Worm (Caenorhabditis elegans) whole organism, L4 larva: ENCODE measurements around the gene ttx-3.

Source experiments
- F26F4.8 ChIP-seq: fragments of 200-800 bp; sonication (Bioruptor generic); conservative IDR thresholded peaks from 2 replicates; pipeline ENCODE4 v1.3.6; 2022; ENCODE audit warnings: missing genetic modification characterization, missing compliant biosample characterization
- F44E2.7 ChIP-seq: fragments of 200-800 bp; sonication (Bioruptor generic); IDR thresholded peaks from 2 replicates; pipeline ENCODE4 v2.1.2; 2022; ENCODE audit warnings: missing genetic modification characterization, missing compliant biosample characterization
- R02D3.7 ChIP-seq: fragments of 150-350 bp; sonication (generic microtip); optimal IDR thresholded peaks from 3 replicates; lab custom pipeline; 2014; ENCODE audit warnings: missing biosample characterization, missing genetic modification characterization
- T20F7.1 ChIP-seq: fragments of 200-800 bp; sonication (Bioruptor generic); optimal IDR thresholded peaks from 2 replicates; lab custom pipeline; 2018; ENCODE audit warnings: mild to moderate bottlenecking, missing genetic modification characterization, missing compliant biosample characterization
- Y105C5A.15 ChIP-seq: fragments of 200-800 bp; sonication (Bioruptor generic); IDR thresholded peaks from 2 replicates; pipeline ENCODE4 v1.3.6; 2022; ENCODE audit warnings: missing genetic modification characterization, missing compliant biosample characterization
- Y48G9A.11 ChIP-seq: fragments of 200-800 bp; sonication (Bioruptor generic); IDR thresholded peaks from 2 replicates; pipeline ENCODE4 v1.3.6; 2022; ENCODE audit warnings: missing genetic modification reagents, missing genetic modification characterization, missing compliant biosample characterization
- Y75B8A.6 ChIP-seq: fragments of 200-800 bp; sonication (Bioruptor generic); IDR thresholded peaks from 2 replicates; pipeline ENCODE4 v1.3.6; 2022; ENCODE audit warnings: missing genetic modification reagents, missing genetic modification characterization, missing compliant biosample characterization
- ZK337.2 ChIP-seq: fragments of 200-800 bp; sonication (Bioruptor generic); IDR thresholded peaks from 2 replicates; pipeline ENCODE4 v1.3.6; 2022; ENCODE audit warnings: missing genetic modification reagents, missing genetic modification characterization, missing compliant biosample characterization
- aha-1 ChIP-seq: fragments of 150-350 bp; peaks from one replicate; lab custom pipeline; 2014; ENCODE audit warnings: missing biosample characterization, missing genetic modification characterization
- aly-2 ChIP-seq: sonication (generic microtip); optimal IDR thresholded peaks from 2 replicates; lab custom pipeline; 2018; ENCODE audit warnings: missing biosample characterization, missing genetic modification characterization
- ceh-82 ChIP-seq: sonication (generic microtip); optimal IDR thresholded peaks from 2 replicates; lab custom pipeline; 2017; ENCODE audit warnings: missing biosample characterization, missing genetic modification characterization
- daf-16 ChIP-seq, 3 experiments: sonication (generic microtip); optimal IDR thresholded peaks; 2 replicates each; lab custom pipeline; 2016 to 2017; ENCODE audit warnings: missing genetic modification characterization in 3 of 3, missing genetic modification reagents in 3 of 3, mild to moderate bottlenecking in 2 of 3, missing compliant biosample characterization in 2 of 3, missing biosample characterization in 1 of 3, moderate library complexity in 1 of 3
- dmd-8 ChIP-seq: fragments of 200-800 bp; sonication (Bioruptor generic); IDR thresholded peaks from 2 replicates; pipeline ENCODE4 v1.3.6; 2022; ENCODE audit warnings: missing genetic modification characterization, missing compliant biosample characterization
- dmd-9 ChIP-seq: fragments of 200-800 bp; sonication (Bioruptor generic); IDR thresholded peaks from 2 replicates; pipeline ENCODE4 v1.3.6; 2022; ENCODE audit warnings: missing genetic modification reagents, missing genetic modification characterization, missing compliant biosample characterization
- egl-43 ChIP-seq: fragments of 200-800 bp; sonication (Bioruptor generic); IDR thresholded peaks from 2 replicates; pipeline ENCODE4 v1.3.6; 2022; ENCODE audit warnings: missing genetic modification reagents, missing genetic modification characterization, missing compliant biosample characterization
- fkh-10 ChIP-seq: fragments of 150-350 bp; optimal IDR thresholded peaks from 2 replicates; lab custom pipeline; 2014; ENCODE audit warnings: missing biosample characterization, missing genetic modification reagents, missing genetic modification characterization
- madf-5 ChIP-seq, 2 experiments: fragments of 200-800 bp; sonication (Bioruptor generic); IDR thresholded peaks; 2 replicates each; pipeline ENCODE4 v1.3.6; 2022; ENCODE audit warnings: missing compliant biosample characterization in 2 of 2, missing genetic modification characterization in 2 of 2
- madf-9 ChIP-seq: fragments of 200-800 bp; sonication (Bioruptor generic); conservative IDR thresholded peaks from 2 replicates; pipeline ENCODE4 v1.3.6; 2022; ENCODE audit warnings: missing genetic modification reagents, missing genetic modification characterization, missing compliant biosample characterization
- mxl-3 ChIP-seq: fragments of 200-800 bp; sonication (Bioruptor generic); optimal IDR thresholded peaks from 2 replicates; lab custom pipeline; 2018; ENCODE audit warnings: mild to moderate bottlenecking, missing genetic modification characterization, missing compliant biosample characterization
- nhr-11 ChIP-seq: fragments of 150-350 bp; optimal IDR thresholded peaks from 2 replicates; lab custom pipeline; 2014; ENCODE audit warnings: missing biosample characterization, missing genetic modification characterization
- nhr-48 ChIP-seq: sonication (generic microtip); optimal IDR thresholded peaks from 2 replicates; lab custom pipeline; 2016; ENCODE audit warnings: mild to moderate bottlenecking, missing genetic modification characterization, missing compliant biosample characterization
- nhr-6 ChIP-seq: fragments of 150-350 bp; optimal IDR thresholded peaks from 2 replicates; lab custom pipeline; 2014; ENCODE audit warnings: missing biosample characterization, missing genetic modification characterization
- pha-4 ChIP-seq, 2 experiments: fragments of 150-350 bp in 1 of 2; fragments of 200-800 bp in 1 of 2; sonication (Bioruptor generic) in 1 of 2; IDR thresholded peaks in 1 of 2; optimal IDR thresholded peaks in 1 of 2; 2 replicates each; pipeline versions ENCODE4 v1.3.6 to Lab custom; 2014 to 2022; ENCODE audit warnings: missing genetic modification characterization in 2 of 2, missing genetic modification reagents in 2 of 2, missing biosample characterization in 1 of 2, missing compliant biosample characterization in 1 of 2
- saeg-2 ChIP-seq: fragments of 200-800 bp; sonication (Bioruptor generic); IDR thresholded peaks from 2 replicates; pipeline ENCODE4 v1.3.6; 2022; ENCODE audit warnings: missing genetic modification reagents, missing genetic modification characterization, missing compliant biosample characterization
- set-16 ChIP-seq: fragments of 200-800 bp; sonication (Bioruptor generic); IDR thresholded peaks from 2 replicates; pipeline ENCODE4 v1.3.6; 2022; ENCODE audit warnings: missing genetic modification reagents, missing genetic modification characterization, missing compliant biosample characterization
- spr-1 ChIP-seq: sonication (generic microtip); optimal IDR thresholded peaks from 2 replicates; lab custom pipeline; 2016; ENCODE audit warnings: mild to moderate bottlenecking, missing genetic modification characterization, missing compliant biosample characterization
- spr-3 ChIP-seq: fragments of 200-800 bp; sonication (Bioruptor generic); optimal IDR thresholded peaks from 2 replicates; lab custom pipeline; 2018; ENCODE audit warnings: mild to moderate bottlenecking, missing genetic modification characterization, missing compliant biosample characterization
- unc-130 ChIP-seq: sonication (generic microtip); optimal IDR thresholded peaks from 2 replicates; lab custom pipeline; 2016; ENCODE audit warnings: missing genetic modification reagents, missing genetic modification characterization, missing compliant biosample characterization
- unc-62 ChIP-seq, 3 experiments: fragments of 150-350 bp in 1 of 3; sonication (generic microtip); optimal IDR thresholded peaks in 2 of 3; peaks in 1 of 3; 1 replicate in 1 of 3; 2 replicates in 2 of 3; lab custom pipeline; 2014 to 2017; ENCODE audit warnings: missing biosample characterization in 3 of 3, missing genetic modification characterization in 3 of 3, missing genetic modification reagents in 3 of 3, missing genotype in 1 of 3
- zip-11 ChIP-seq: fragments of 200-800 bp; sonication (Bioruptor generic); IDR thresholded peaks from 2 replicates; pipeline ENCODE4 v1.3.6; 2022; ENCODE audit warnings: missing genetic modification characterization, missing compliant biosample characterization

ttx-3 gene

DNA sequence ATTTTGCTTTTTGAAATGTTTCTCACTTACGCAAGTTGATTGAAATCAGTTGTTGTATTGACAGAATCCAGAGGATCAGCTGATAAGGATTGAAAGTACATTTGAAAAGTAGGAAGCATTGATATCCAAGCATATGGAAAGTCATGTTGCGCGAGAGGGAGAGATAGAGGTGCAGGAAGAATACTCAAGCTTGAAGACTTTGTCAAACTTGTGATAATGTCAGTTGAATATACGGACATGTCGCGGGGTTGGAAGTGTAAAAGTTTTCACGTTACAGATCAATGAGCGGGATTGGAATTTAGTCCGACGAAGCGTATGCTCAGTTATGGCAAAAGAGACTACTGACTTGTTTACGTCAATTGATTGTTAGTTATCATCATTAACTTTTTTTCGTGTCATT, at the start of gene ttx-3:
TSS of gene ttx-3 (minus strand) at position 101 of the 400 bp plus-strand sequence.
- TF ChIP-seq madf-9 (GFP tag; lab: Robert Waterston, UW) (no peak), unc-130 (GFP tag; lab: Kevin White, UChicago) (no peak), unc-62 (GFP tag; optimal IDR thresholded peaks at IDR 0.05 in 1 of 2; lab: Kevin White, UChicago) (no peak), unc-62 (tag; optimal IDR thresholded peaks at IDR 0.05; lab: Kevin White, UChicago) (no peak), mxl-3 (GFP tag; lab: Kevin White, UChicago) (no peak)

- TF ChIP-seq spr-1 (no peak), daf-16 (GFP tag; optimal IDR thresholded peaks at IDR 0.05; lab: Kevin White, UChicago) (peak in 1 of 2 experiments; percentile 41), daf-16 (tag; optimal IDR thresholded peaks at IDR 0.05; lab: Kevin White, UChicago) (no peak)
These were observed 49.5 kb upstream of the ttx-3 start for ce11 chrX:11818711-11819110.

DNA sequence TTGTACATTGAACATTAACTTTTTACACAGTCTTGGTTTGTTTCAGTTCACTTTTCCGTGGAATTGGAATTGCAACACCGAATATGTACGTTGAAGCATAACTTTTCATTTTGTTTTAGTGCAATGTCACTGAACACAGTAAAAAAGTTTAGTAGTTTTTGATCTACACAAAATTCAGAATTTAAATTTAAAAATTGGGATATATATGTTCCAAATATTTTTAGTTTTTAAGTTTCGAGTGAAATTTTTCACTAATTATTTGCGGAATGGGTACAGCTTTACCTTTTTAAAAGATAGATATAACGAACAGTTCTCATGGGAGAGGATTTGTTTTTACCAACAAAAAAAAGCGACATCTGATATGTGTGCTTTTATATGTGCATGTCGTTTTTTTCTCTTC, 47.6 kb upstream of the ttx-3 start:
- TF ChIP-seq aly-2 (tag; lab: Kevin White, UChicago) (no peak), Y75B8A.6 (no peak), F26F4.8 (GFP tag; lab: Robert Waterston, UW) (no peak), aha-1 (tag; lab: Kevin White, UChicago) (peak; percentile 92)

ce11 chrX:11814667-11815066, 45.5 kb upstream of the ttx-3 start, which contains the start of gene C34E11.2:
C34E11.2 (minus strand) TSS chrX:11814750.
- TF ChIP-seq F44E2.7 (GFP tag; lab: Robert Waterston, UW) (no peak), ceh-82 (no peak), nhr-11 (tag; lab: Kevin White, UChicago) (no peak), pha-4 (GFP tag; IDR thresholded peaks at IDR 0.05; lab: Robert Waterston, UW) (no peak), pha-4 (tag; optimal IDR thresholded peaks at IDR 0.05; lab: Kevin White, UChicago) (no peak), madf-5 (GFP tag; IDR thresholded peaks at IDR 0.05; lab: Robert Waterston, UW) (no peak), R02D3.7 (no peak), nhr-6 (no peak), egl-43 (GFP tag; lab: Robert Waterston, UW) (0 out of 2 replicates have a peak, but pooled peaks have one; percentile 44), zip-11 (no peak), fkh-10 (no peak), set-16 (peak; percentile 87), Y48G9A.11 (GFP tag; lab: Robert Waterston, UW) (no peak), spr-1 (no peak)

- TF ChIP-seq nhr-48 (tag; lab: Kevin White, UChicago) (no peak), dmd-9 (no peak), zip-11 (no peak), dmd-8 (no peak), fkh-10 (no peak), set-16 (peak; percentile 53), nhr-6 (no peak), Y105C5A.15 (GFP tag; lab: Robert Waterston, UW) (no peak), saeg-2 (no peak), egl-43 (GFP tag; lab: Robert Waterston, UW) (0 out of 2 replicates have a peak, but pooled peaks have one; percentile 26), spr-3 (GFP tag; lab: Kevin White, UChicago) (no peak), unc-62 (GFP tag; optimal IDR thresholded peaks at IDR 0.05 in 1 of 2; lab: Kevin White, UChicago) (peak in 1 of 2 experiments; percentile 79), unc-62 (tag; optimal IDR thresholded peaks at IDR 0.05; lab: Kevin White, UChicago) (no peak), ZK337.2 (GFP tag; lab: Robert Waterston, UW) (no peak), T20F7.1 (no peak)
These were observed 37.1 kb upstream of the ttx-3 start for ce11 chrX:11806175-11806853.
